Worm (Caenorhabditis elegans) whole organism, young adult: ENCODE measurements around the gene otpl-7.
A peak's percentile ranks its signal among the peaks of the same experiment; 100 is the strongest.

Source experiments
- C17E4.6 ChIP-seq: fragments of 200-800 bp; sonication (Bioruptor generic); IDR thresholded peaks from 2 replicates; pipeline ENCODE4 v1.3.6; 2022; ENCODE audit warnings: missing genetic modification reagents, missing genetic modification characterization, missing compliant biosample characterization
- F10E7.11 ChIP-seq: sonication (generic microtip); optimal IDR thresholded peaks from 2 replicates; lab custom pipeline; 2017; ENCODE audit warnings: mild to moderate bottlenecking, missing genetic modification characterization, moderate library complexity, missing compliant biosample characterization
- F33H1.4 ChIP-seq: fragments of 200-800 bp; sonication (Bioruptor generic); IDR thresholded peaks from 2 replicates; pipeline ENCODE4 v1.3.6; 2022; ENCODE audit warnings: missing genetic modification reagents, missing genetic modification characterization, missing compliant biosample characterization
- F39B2.1 ChIP-seq: fragments of 200-800 bp; sonication (Bioruptor generic); IDR thresholded peaks from 2 replicates; pipeline ENCODE4 v1.3.6; 2022; ENCODE audit warnings: missing genetic modification reagents, missing genetic modification characterization, missing compliant biosample characterization
- F57A8.1 ChIP-seq: fragments of 200-800 bp; sonication (Bioruptor generic); optimal IDR thresholded peaks from 2 replicates; lab custom pipeline; 2018; ENCODE audit warnings: mild to moderate bottlenecking, missing genetic modification characterization, moderate library complexity, missing compliant biosample characterization
- athp-1 ChIP-seq: sonication (generic microtip); optimal IDR thresholded peaks from 2 replicates; lab custom pipeline; 2017; ENCODE audit warnings: mild to moderate bottlenecking, missing genetic modification characterization, missing compliant biosample characterization
- bed-2 ChIP-seq: fragments of 200-800 bp; sonication (Bioruptor generic); IDR thresholded peaks from 2 replicates; pipeline ENCODE4 v1.3.6; 2022; ENCODE audit warnings: missing genetic modification reagents, missing genetic modification characterization, missing compliant biosample characterization
- cebp-1 ChIP-seq, 2 experiments: fragments of 200-800 bp in 1 of 2; sonication (Bioruptor generic) in 1 of 2; sonication (generic microtip) in 1 of 2; IDR thresholded peaks in 1 of 2; optimal IDR thresholded peaks in 1 of 2; 2 replicates each; pipeline versions ENCODE4 v1.3.6 to Lab custom; 2017 to 2022; ENCODE audit warnings: missing compliant biosample characterization in 2 of 2, missing genetic modification characterization in 2 of 2, mild to moderate bottlenecking in 1 of 2, missing genetic modification reagents in 1 of 2, moderate library complexity in 1 of 2
- dpff-1 ChIP-seq: sonication (generic microtip); optimal IDR thresholded peaks from 2 replicates; lab custom pipeline; 2017; ENCODE audit warnings: mild to moderate bottlenecking, missing genetic modification characterization, missing compliant biosample characterization
- egrh-3 ChIP-seq: fragments of 200-800 bp; sonication (Bioruptor generic); IDR thresholded peaks from 2 replicates; pipeline ENCODE4 v1.3.6; 2022; ENCODE audit warnings: missing genetic modification reagents, missing genetic modification characterization, missing compliant biosample characterization
- ekl-4 ChIP-seq: fragments of 200-800 bp; sonication (Bioruptor generic); IDR thresholded peaks from 2 replicates; pipeline ENCODE4 v1.3.6; 2022; ENCODE audit warnings: missing genetic modification reagents, missing genetic modification characterization, missing compliant biosample characterization
- hrde-1 ChIP-seq: sonication (generic microtip); optimal IDR thresholded peaks from 2 replicates; lab custom pipeline; 2016; ENCODE audit warnings: missing genetic modification characterization, mild to moderate bottlenecking, missing compliant biosample characterization, moderate library complexity, missing genotype, missing genetic modification reagents, borderline replicate concordance
- hsf-1 ChIP-seq: fragments of 200-800 bp; sonication (Bioruptor generic); IDR thresholded peaks from 2 replicates; pipeline ENCODE4 v1.3.6; 2022; ENCODE audit warnings: missing genetic modification reagents, missing genetic modification characterization, missing compliant biosample characterization
- lsl-1 ChIP-seq: fragments of 200-800 bp; sonication (Bioruptor generic); optimal IDR thresholded peaks from 2 replicates; lab custom pipeline; 2018; ENCODE audit warnings: mild to moderate bottlenecking, missing genetic modification characterization, moderate library complexity, missing compliant biosample characterization
- madf-10 ChIP-seq: sonication (generic microtip); optimal IDR thresholded peaks from 2 replicates; lab custom pipeline; 2016; ENCODE audit warnings: mild to moderate bottlenecking, missing genetic modification characterization, missing compliant biosample characterization
- madf-3 ChIP-seq: fragments of 200-800 bp; sonication (Bioruptor generic); IDR thresholded peaks from 2 replicates; pipeline ENCODE4 v1.3.6; 2022; ENCODE audit warnings: missing genetic modification reagents, missing genetic modification characterization, missing compliant biosample characterization
- madf-6 ChIP-seq: fragments of 200-800 bp; sonication (Bioruptor generic); IDR thresholded peaks from 2 replicates; pipeline ENCODE4 v1.3.6; 2022; ENCODE audit warnings: missing genetic modification reagents, missing genetic modification characterization, missing compliant biosample characterization
- mxl-1 ChIP-seq: sonication (generic microtip); optimal IDR thresholded peaks from 2 replicates; lab custom pipeline; 2016; ENCODE audit warnings: missing genetic modification characterization, missing compliant biosample characterization
- nfyb-1 ChIP-seq: fragments of 200-800 bp; sonication (Bioruptor generic); IDR thresholded peaks from 2 replicates; pipeline ENCODE4 v1.3.6; 2022; ENCODE audit warnings: missing genetic modification reagents, missing genetic modification characterization, missing compliant biosample characterization
- pbrm-1 ChIP-seq: fragments of 200-800 bp; sonication (Bioruptor generic); IDR thresholded peaks from 2 replicates; pipeline ENCODE4 v1.3.6; 2022; ENCODE audit warnings: missing genetic modification reagents, missing genetic modification characterization, missing compliant biosample characterization
- sea-2 ChIP-seq: fragments of 200-800 bp; sonication (Bioruptor generic); IDR thresholded peaks from 2 replicates; pipeline ENCODE4 v1.3.6; 2022; ENCODE audit warnings: missing genetic modification characterization, missing compliant biosample characterization
- snpc-1.1 ChIP-seq: sonication (generic microtip); optimal IDR thresholded peaks from 2 replicates; lab custom pipeline; 2017; ENCODE audit warnings: missing genetic modification characterization, mild to moderate bottlenecking, missing compliant biosample characterization, antibody characterized with exemption, moderate library complexity, missing genotype, missing genetic modification reagents; ENCODE audit not compliant: insufficient read depth
- snpc-1.3 ChIP-seq: sonication (generic microtip); optimal IDR thresholded peaks from 2 replicates; lab custom pipeline; 2017; ENCODE audit warnings: missing genetic modification characterization, mild to moderate bottlenecking, missing compliant biosample characterization, antibody characterized with exemption, moderate library complexity, missing genotype, missing genetic modification reagents; ENCODE audit not compliant: insufficient read depth
- snpc-3.4 ChIP-seq: sonication (generic microtip); optimal IDR thresholded peaks from 2 replicates; lab custom pipeline; 2017; ENCODE audit warnings: missing genetic modification characterization, mild to moderate bottlenecking, missing compliant biosample characterization, antibody characterized with exemption, moderate library complexity, missing genotype, missing genetic modification reagents
- snpc-4 ChIP-seq, 5 experiments: fragments of 150-350 bp in 1 of 5; sonication (generic microtip) in 4 of 5; optimal IDR thresholded peaks; 2 replicates each; lab custom pipeline; 2014 to 2018; ENCODE audit warnings: missing genetic modification characterization in 5 of 5, missing biosample characterization in 3 of 5, antibody characterized with exemption in 2 of 5, mild to moderate bottlenecking in 2 of 5, missing compliant biosample characterization in 2 of 5, missing genotype in 2 of 5, moderate library complexity in 2 of 5, missing genetic modification reagents in 1 of 5
- sptf-2 ChIP-seq: fragments of 200-800 bp; sonication (Bioruptor generic); optimal IDR thresholded peaks from 2 replicates; lab custom pipeline; 2018; ENCODE audit warnings: mild to moderate bottlenecking, missing genetic modification characterization, missing compliant biosample characterization
- unc-62 ChIP-seq: fragments of 150-350 bp; optimal IDR thresholded peaks from 2 replicates; lab custom pipeline; 2014; ENCODE audit warnings: missing biosample characterization, missing genetic modification reagents, missing genetic modification characterization
- ztf-18 ChIP-seq: sonication (generic microtip); optimal IDR thresholded peaks from 2 replicates; lab custom pipeline; 2016; ENCODE audit warnings: missing genotype, mild to moderate bottlenecking, missing genetic modification characterization, missing compliant biosample characterization
- ztf-25 ChIP-seq: fragments of 200-800 bp; sonication (Bioruptor generic); IDR thresholded peaks from 2 replicates; pipeline ENCODE4 v1.3.6; 2022; ENCODE audit warnings: missing genetic modification reagents, missing genetic modification characterization, missing compliant biosample characterization

otpl-7 gene

DNA sequence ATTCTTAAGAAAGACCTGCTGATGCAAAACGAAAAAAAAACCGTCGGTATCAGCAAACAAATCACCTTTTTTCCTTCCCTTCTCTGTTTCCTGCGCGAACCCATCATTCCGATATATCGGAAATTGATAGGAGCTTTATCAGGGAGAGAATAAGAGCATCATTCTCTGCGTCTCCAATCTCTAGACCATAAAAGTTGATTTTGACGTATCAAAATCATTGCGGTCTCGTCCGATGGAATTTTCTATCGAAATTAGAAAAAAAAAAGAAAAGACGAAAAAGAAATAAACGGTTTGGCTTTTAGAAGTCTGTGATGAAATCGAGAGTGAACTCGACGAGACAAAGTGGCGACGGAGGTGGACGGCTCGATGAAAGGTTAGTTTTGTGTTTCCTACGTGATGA is 27.7 kb downstream of the otpl-7 start, which contains the start of gene stdh-4 (continued):
- no peak for TF ChIP-seq sptf-2 (GFP tag; lab: Kevin White, UChicago)

DNA sequence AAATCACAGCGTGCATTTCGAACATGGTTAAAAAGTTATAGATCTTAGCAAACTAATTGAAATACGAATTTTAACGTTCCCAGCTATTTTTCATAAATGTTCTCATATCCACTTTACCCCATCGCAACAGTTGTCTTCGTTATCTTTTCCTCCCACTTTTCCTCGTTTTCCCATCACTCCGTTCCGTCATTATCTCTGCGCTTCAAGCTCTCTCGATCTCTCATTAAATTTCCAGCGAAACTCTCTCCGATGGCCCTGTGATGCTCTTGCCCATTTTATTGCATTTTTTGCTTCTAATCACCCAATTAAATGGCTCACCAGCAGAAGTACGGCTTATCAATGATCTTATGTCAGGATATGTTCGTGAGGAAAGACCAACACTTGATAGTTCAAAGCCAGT is 31.2 kb downstream of the otpl-7 start, which contains the start of gene acr-15:
Gene acr-15, plus strand, starts transcription at position 236 of the 400 bp plus-strand sequence.
- TF ChIP-seq madf-6 (GFP tag; lab: Robert Waterston, UW) = no peak
- TF ChIP-seq madf-3 (GFP tag; lab: Robert Waterston, UW) = 0 out of 2 replicates have a peak, but pooled peaks have one; percentile 44

DNA sequence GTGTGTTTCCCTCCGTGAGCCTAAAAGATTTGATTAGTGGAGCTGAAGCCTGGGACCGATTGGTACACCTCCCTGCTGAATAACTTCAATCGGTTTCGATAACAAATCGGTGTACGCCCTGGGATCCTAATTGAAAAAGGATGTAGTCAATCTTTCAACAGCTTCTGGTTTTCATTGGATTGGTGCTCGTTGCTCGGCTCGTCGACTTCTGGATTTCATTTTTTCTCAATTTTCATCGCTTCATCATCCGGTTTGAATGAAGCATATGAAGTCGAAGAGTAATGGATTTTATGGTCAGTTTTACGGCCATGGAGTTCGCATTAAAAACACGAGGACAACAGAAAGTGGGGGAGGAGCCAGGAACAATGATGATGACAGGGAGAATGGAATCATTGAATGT is 34.7 kb downstream of the otpl-7 start:
- no peak for TF ChIP-seq cebp-1 (GFP tag; IDR thresholded peaks at IDR 0.05; lab: Robert Waterston, UW)
- no peak for TF ChIP-seq cebp-1 (tag; optimal IDR thresholded peaks at IDR 0.05; lab: Kevin White, UChicago)
- TF ChIP-seq sptf-2 (GFP tag; lab: Kevin White, UChicago) = no peak
- no peak for TF ChIP-seq ztf-25 (GFP tag; lab: Robert Waterston, UW)
- TF ChIP-seq unc-62 (GFP tag; lab: Kevin White, UChicago) = no peak
- TF ChIP-seq athp-1 (tag; lab: Kevin White, UChicago) = no peak
- no peak for TF ChIP-seq sea-2 (GFP tag; lab: Robert Waterston, UW)
- no peak for TF ChIP-seq F57A8.1
- TF ChIP-seq F39B2.1 = no peak
- no peak for TF ChIP-seq pbrm-1 (GFP tag; lab: Robert Waterston, UW)
- no peak for TF ChIP-seq ekl-4
- TF ChIP-seq F33H1.4 (GFP tag; lab: Robert Waterston, UW) = no peak
- no peak for TF ChIP-seq hrde-1
- TF ChIP-seq madf-10 (tag; lab: Kevin White, UChicago) = no peak
- TF ChIP-seq egrh-3 (GFP tag; lab: Robert Waterston, UW) = no peak

DNA sequence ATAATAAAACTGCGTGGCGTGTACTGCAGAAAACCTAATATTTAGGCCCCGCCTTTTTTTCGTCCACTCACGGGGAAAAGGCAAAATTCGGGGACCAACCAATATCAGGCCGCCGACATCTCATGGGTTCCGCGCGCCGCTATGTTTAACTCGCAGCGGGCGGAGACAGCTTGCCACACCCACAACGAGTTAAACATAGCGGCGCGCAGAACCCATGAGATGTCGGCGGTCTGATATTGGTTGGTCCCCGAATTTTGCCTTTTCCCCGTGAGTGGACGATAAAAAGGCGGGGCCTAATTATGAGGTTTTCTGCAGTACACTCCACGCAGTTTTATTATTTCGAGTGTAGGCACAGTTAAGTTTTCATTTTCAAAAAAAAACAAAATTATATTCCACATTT is 37.5 kb downstream of the otpl-7 start:
- TF ChIP-seq snpc-3.4 (tag; lab: Kevin White, UChicago) = peak; percentile 6
- TF ChIP-seq snpc-4 (GFP tag; optimal IDR thresholded peaks at IDR 0.05; lab: Kevin White, UChicago) = peak; percentile 27
- peak in 3 of 4 experiments; percentile 38 to 94 (median 86) for TF ChIP-seq snpc-4 (tag; optimal IDR thresholded peaks at IDR 0.05; lab: Kevin White, UChicago)
- TF ChIP-seq snpc-1.1 (tag; lab: Kevin White, UChicago) = peak; percentile 35

DNA sequence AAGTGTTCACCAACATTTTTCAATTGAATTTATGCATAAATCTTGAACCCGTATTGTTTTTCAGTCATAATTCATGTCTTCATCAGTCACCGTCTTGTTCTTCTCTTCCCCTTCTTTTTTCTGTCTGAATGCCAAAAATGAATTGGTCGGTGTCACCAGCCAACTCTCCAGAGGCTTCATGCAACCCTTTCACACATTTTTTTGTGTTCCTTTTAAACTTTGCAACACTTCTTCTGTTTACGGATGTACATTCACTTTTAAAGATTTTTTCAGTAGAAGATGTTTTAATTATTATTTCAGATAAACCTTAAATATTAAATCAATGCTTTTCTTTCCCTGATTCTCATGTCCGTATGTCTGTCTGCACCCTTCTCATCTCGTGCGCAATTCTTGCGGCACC is 39.6 kb downstream of the otpl-7 start, which contains the start of gene acr-16:
Gene acr-16, plus strand, starts transcription at position 301 of the 400 bp plus-strand sequence.
- TF ChIP-seq snpc-1.3 (tag; lab: Kevin White, UChicago) (no peak), madf-6 (GFP tag; lab: Robert Waterston, UW) (no peak), ztf-18 (tag; lab: Kevin White, UChicago) (no peak), hsf-1 (GFP tag; lab: Robert Waterston, UW) (no peak), C17E4.6 (GFP tag; lab: Robert Waterston, UW) (no peak), hrde-1 (no peak), madf-10 (tag; lab: Kevin White, UChicago) (no peak), nfyb-1 (GFP tag; lab: Robert Waterston, UW) (no peak), lsl-1 (no peak), dpff-1 (no peak), bed-2 (GFP tag; lab: Robert Waterston, UW) (no peak), F57A8.1 (no peak), F10E7.11 (tag; lab: Kevin White, UChicago) (no peak), snpc-4 (GFP tag; optimal IDR thresholded peaks at IDR 0.05; lab: Kevin White, UChicago) (no peak), snpc-4 (tag; optimal IDR thresholded peaks at IDR 0.05; lab: Kevin White, UChicago) (no peak), mxl-1 (tag; lab: Kevin White, UChicago) (no peak), ztf-25 (GFP tag; lab: Robert Waterston, UW) (no peak)
